Fruit fly (Drosophila melanogaster) whole organism, embryonic: Measurements from ENCODE around the gene CG12507.

Experiments
- Ada2b ChIP-seq: fragments of 200-800 bp; sonication (Bioruptor generic); IDR thresholded peaks from 2 replicates; pipeline ENCODE4 v1.3.6; 2022; ENCODE audit warnings: missing biosample characterization, missing genetic modification characterization
- Bgb ChIP-seq: fragments of 200-800 bp; sonication (Bioruptor generic); IDR thresholded peaks from 2 replicates; pipeline ENCODE4 v1.3.6; 2022; ENCODE audit warnings: missing biosample characterization, missing genetic modification characterization; ENCODE audit not compliant: partially characterized antibody
- CG11085 ChIP-seq: fragments of 200-800 bp; sonication (Bioruptor generic); IDR thresholded peaks from 2 replicates; pipeline ENCODE4 v1.3.6; 2022; ENCODE audit warnings: missing biosample characterization, missing genetic modification characterization
- CG11093 ChIP-seq: fragments of 200-800 bp; sonication (Bioruptor generic); IDR thresholded peaks from 3 replicates; pipeline ENCODE4 v1.3.6; 2022; ENCODE audit warnings: missing biosample characterization, missing genetic modification characterization
- CG12942 ChIP-seq: fragments of 200-800 bp; sonication (Bioruptor generic); optimal IDR thresholded peaks from 3 replicates; lab custom pipeline; 2016; ENCODE audit warnings: missing biosample characterization, missing genetic modification characterization
- CG13624 ChIP-seq: fragments of 200-800 bp; sonication (Bioruptor generic); optimal IDR thresholded peaks from 2 replicates; lab custom pipeline; 2016; ENCODE audit warnings: missing biosample characterization, missing genetic modification characterization
- CG1602 ChIP-seq: fragments of 200-800 bp; sonication (Bioruptor generic); optimal IDR thresholded peaks from 3 replicates; lab custom pipeline; 2016; ENCODE audit warnings: missing biosample characterization, missing genetic modification characterization
- CG1647 ChIP-seq: fragments of 200-800 bp; sonication (Bioruptor generic); optimal IDR thresholded peaks from 3 replicates; lab custom pipeline; 2016; ENCODE audit warnings: missing biosample characterization, missing genetic modification characterization
- CG17385 ChIP-seq: fragments of 200-800 bp; sonication (Bioruptor generic); optimal IDR thresholded peaks from 3 replicates; lab custom pipeline; 2018; ENCODE audit warnings: missing biosample characterization, mild to moderate bottlenecking, missing genetic modification characterization
- CG17568 ChIP-seq: fragments of 200-800 bp; sonication (Bioruptor generic); optimal IDR thresholded peaks from 2 replicates; lab custom pipeline; 2018; ENCODE audit warnings: missing biosample characterization, mild to moderate bottlenecking, missing genetic modification characterization, moderate library complexity
- CG18262 ChIP-seq: fragments of 200-800 bp; optimal IDR thresholded peaks from 3 replicates; lab custom pipeline; 2019; ENCODE audit warnings: missing biosample characterization, mild to moderate bottlenecking, missing genetic modification characterization, moderate library complexity
- CG2120 ChIP-seq: fragments of 200-800 bp; sonication (Bioruptor generic); optimal IDR thresholded peaks from 3 replicates; lab custom pipeline; 2016; ENCODE audit warnings: missing biosample characterization, missing genetic modification characterization
- CG2129 ChIP-seq: fragments of 200-800 bp; sonication (Bioruptor generic); IDR thresholded peaks from 2 replicates; pipeline ENCODE4 v1.3.6; 2022; ENCODE audit warnings: missing biosample characterization, missing genetic modification characterization; ENCODE audit not compliant: partially characterized antibody
- CG31388 ChIP-seq: fragments of 200-800 bp; sonication (Bioruptor generic); optimal IDR thresholded peaks from 2 replicates; lab custom pipeline; 2016; ENCODE audit warnings: missing biosample characterization, missing genetic modification characterization
- CG3726 ChIP-seq: fragments of 200-800 bp; sonication (Bioruptor generic); IDR thresholded peaks from 3 replicates; pipeline ENCODE4, ENCODE4 v1.3.6; 2022; ENCODE audit warnings: missing biosample characterization, missing genetic modification characterization
- CG4854 ChIP-seq: fragments of 200-800 bp; sonication (Bioruptor generic); optimal IDR thresholded peaks from 2 replicates; lab custom pipeline; 2016; ENCODE audit warnings: missing biosample characterization, missing genetic modification characterization, inconsistent platforms
- CG7963 ChIP-seq: fragments of 200-800 bp; sonication (Bioruptor generic); IDR thresholded peaks from 3 replicates; pipeline ENCODE4 v1.3.6; 2022; ENCODE audit warnings: missing biosample characterization, missing genetic modification characterization; ENCODE audit not compliant: partially characterized antibody
- CG9817 ChIP-seq: fragments of 200-800 bp; sonication (Bioruptor generic); optimal IDR thresholded peaks from 2 replicates; lab custom pipeline; 2018; ENCODE audit warnings: missing biosample characterization, mild to moderate bottlenecking, missing genetic modification characterization, moderate library complexity
- CkIIα-i1 ChIP-seq: fragments of 200-800 bp; sonication (Bioruptor generic); IDR thresholded peaks from 2 replicates; pipeline ENCODE4 v1.3.6; 2022; ENCODE audit warnings: missing biosample characterization, missing genetic modification characterization
- CoRest ChIP-seq: fragments of 200-800 bp; sonication (Bioruptor generic); optimal IDR thresholded peaks from 3 replicates; lab custom pipeline; 2018; ENCODE audit warnings: missing biosample characterization, mild to moderate bottlenecking, missing genetic modification characterization, moderate library complexity
- D19B ChIP-seq: fragments of 200-800 bp; sonication (Bioruptor generic); optimal IDR thresholded peaks from 2 replicates; lab custom pipeline; 2017; ENCODE audit warnings: missing biosample characterization, mild to moderate bottlenecking, missing genetic modification characterization
- Dp ChIP-seq: fragments of 200-800 bp; sonication (Bioruptor generic); optimal IDR thresholded peaks from 2 replicates; lab custom pipeline; 2018; ENCODE audit warnings: missing biosample characterization, mild to moderate bottlenecking, missing genetic modification characterization, moderate library complexity
- Dref ChIP-seq: fragments of 200-800 bp; sonication (Bioruptor generic); IDR thresholded peaks from 2 replicates; pipeline ENCODE4 v1.3.6; 2022; ENCODE audit warnings: missing biosample characterization, missing genetic modification characterization
- ERR ChIP-seq: fragments of 200-800 bp; sonication (Bioruptor generic); optimal IDR thresholded peaks from 2 replicates; lab custom pipeline; 2016; ENCODE audit warnings: missing biosample characterization, missing genetic modification characterization
- H2.0 ChIP-seq: fragments of 200-800 bp; sonication (Bioruptor generic); IDR thresholded peaks from 2 replicates; pipeline ENCODE4 v1.3.6; 2022; ENCODE audit warnings: missing biosample characterization, missing genetic modification characterization
- Hsf ChIP-seq: fragments of 200-800 bp; sonication (Bioruptor generic); optimal IDR thresholded peaks from 3 replicates; lab custom pipeline; 2016; ENCODE audit warnings: missing biosample characterization, missing genetic modification characterization
- Max ChIP-seq: fragments of 200-800 bp; sonication (Bioruptor generic); optimal IDR thresholded peaks from 2 replicates; lab custom pipeline; 2016; ENCODE audit warnings: missing biosample characterization, mild to moderate bottlenecking, missing genetic modification characterization
- Med ChIP-seq: fragments of 200-800 bp; sonication (Bioruptor generic); peaks from one replicate; lab custom pipeline; 2016; ENCODE audit warnings: missing biosample characterization, missing genetic modification characterization, mild to moderate bottlenecking, inconsistent platforms, moderate library complexity
- Oaz ChIP-seq: fragments of 200-800 bp; sonication (Bioruptor generic); IDR thresholded peaks from 2 replicates; pipeline ENCODE4 v1.3.6; 2022; ENCODE audit warnings: missing biosample characterization, missing genetic modification characterization
- Scr ChIP-seq: fragments of 200-800 bp; sonication (Bioruptor generic); IDR thresholded peaks from 2 replicates; pipeline ENCODE4 v1.3.6; 2022; ENCODE audit warnings: missing biosample characterization, missing genetic modification characterization; ENCODE audit not compliant: partially characterized antibody
- Side ChIP-seq: fragments of 200-800 bp; sonication (Bioruptor generic); optimal IDR thresholded peaks from 2 replicates; lab custom pipeline; 2016; ENCODE audit warnings: missing biosample characterization, missing genetic modification characterization
- TFAM ChIP-seq: fragments of 200-800 bp; sonication (Bioruptor generic); optimal IDR thresholded peaks from 2 replicates; lab custom pipeline; 2017; ENCODE audit warnings: missing biosample characterization, missing genetic modification characterization, inconsistent platforms
- Xrp1 ChIP-seq: fragments of 200-800 bp; sonication (Bioruptor generic); IDR thresholded peaks from 2 replicates; pipeline ENCODE4 v1.3.6; 2022; ENCODE audit warnings: missing biosample characterization, missing genetic modification characterization
- aop ChIP-seq: fragments of 200-800 bp; sonication (Bioruptor generic); IDR thresholded peaks from 2 replicates; pipeline ENCODE4 v1.3.6; 2022; ENCODE audit warnings: missing biosample characterization, missing genetic modification characterization
- crp ChIP-seq, 2 experiments: fragments of 200-800 bp; sonication (Bioruptor generic); optimal IDR thresholded peaks; 2 replicates in 1 of 2; 3 replicates in 1 of 2; lab custom pipeline; 2017; ENCODE audit warnings: missing biosample characterization in 2 of 2, missing genetic modification characterization in 2 of 2, mild to moderate bottlenecking in 1 of 2, moderate library complexity in 1 of 2
- danr ChIP-seq: fragments of 200-800 bp; sonication (Bioruptor generic); IDR thresholded peaks from 2 replicates; pipeline ENCODE4 v1.3.6; 2022; ENCODE audit warnings: missing biosample characterization, missing genetic modification characterization
- ftz-f1 ChIP-seq: fragments of 200-800 bp; sonication (Bioruptor generic); optimal IDR thresholded peaks from 2 replicates; lab custom pipeline; 2016; ENCODE audit warnings: missing biosample characterization, missing genetic modification characterization
- jigr1 ChIP-seq: fragments of 200-800 bp; sonication (Bioruptor generic); IDR thresholded peaks from 3 replicates; pipeline ENCODE4 v1.3.6; 2022; ENCODE audit warnings: missing biosample characterization, missing genetic modification characterization
- klu ChIP-seq: fragments of 200-800 bp; sonication (Bioruptor generic); IDR thresholded peaks from 2 replicates; pipeline ENCODE4 v1.3.6; 2022; ENCODE audit warnings: missing biosample characterization, missing genetic modification characterization
- kni ChIP-seq: fragments of 200-800 bp; sonication (Bioruptor generic); optimal IDR thresholded peaks from 3 replicates; lab custom pipeline; 2017; ENCODE audit warnings: mild to moderate bottlenecking, missing biosample characterization, missing genetic modification reagents, missing genetic modification characterization
- lola ChIP-seq, 3 experiments: fragments of >200 bp in 2 of 3; fragments of 200-800 bp in 1 of 3; sonication (Bioruptor generic) in 1 of 3; optimal IDR thresholded peaks; 2 replicates each; lab custom pipeline; 2017 to 2019; ENCODE audit warnings: missing biosample characterization in 3 of 3, missing genetic modification characterization in 3 of 3, mild to moderate bottlenecking in 1 of 3, moderate library complexity in 1 of 3
- lov ChIP-seq, 2 experiments: fragments of 200-800 bp in 1 of 2; fragments of >200 bp in 1 of 2; sonication (Bioruptor generic) in 1 of 2; IDR thresholded peaks in 1 of 2; optimal IDR thresholded peaks in 1 of 2; 2 replicates in 1 of 2; 3 replicates in 1 of 2; pipeline versions ENCODE4 v1.3.6 to Lab custom; 2017 to 2022; ENCODE audit warnings: missing biosample characterization in 1 of 2, missing genetic modification characterization in 1 of 2
- p53 ChIP-seq: fragments of 200-800 bp; sonication (Bioruptor generic); optimal IDR thresholded peaks from 2 replicates; lab custom pipeline; 2016; ENCODE audit warnings: missing biosample characterization, missing genetic modification characterization
- pho ChIP-seq: fragments of 200-800 bp; sonication (Bioruptor generic); optimal IDR thresholded peaks from 2 replicates; lab custom pipeline; 2016; ENCODE audit warnings: missing biosample characterization, missing genetic modification characterization
- pnt ChIP-seq: fragments of 200-800 bp; sonication (Bioruptor generic); optimal IDR thresholded peaks from 3 replicates; lab custom pipeline; 2016; ENCODE audit warnings: missing biosample characterization, missing genetic modification characterization
- slou ChIP-seq: fragments of 200-800 bp; sonication (Bioruptor generic); optimal IDR thresholded peaks from 3 replicates; lab custom pipeline; 2016; ENCODE audit warnings: missing biosample characterization, missing genetic modification characterization
- sob ChIP-seq: fragments of 200-800 bp; sonication (Bioruptor generic); IDR thresholded peaks from 2 replicates; pipeline ENCODE4 v1.3.6; 2022; ENCODE audit warnings: missing biosample characterization, missing genetic modification characterization
- tap ChIP-seq: fragments of 200-800 bp; optimal IDR thresholded peaks from 3 replicates; lab custom pipeline; 2019; ENCODE audit warnings: missing biosample characterization, mild to moderate bottlenecking, missing genetic modification characterization, moderate library complexity
- trem ChIP-seq: fragments of 200-800 bp; optimal IDR thresholded peaks from 3 replicates; lab custom pipeline; 2019; ENCODE audit warnings: missing biosample characterization, mild to moderate bottlenecking, missing genetic modification characterization, moderate library complexity
- wor ChIP-seq: fragments of 200-800 bp; sonication (Bioruptor generic); IDR thresholded peaks from 2 replicates; pipeline ENCODE4 v1.3.6; 2022; ENCODE audit warnings: missing biosample characterization, missing genetic modification characterization

The CG12507 gene

dm6 chrX:16216830-16217517 is 49.4 kb downstream of the CG12507 start (continued):
- TF ChIP-seq trem = no peak
- peak; percentile 79 for TF ChIP-seq Med (GFP tag; lab: Kevin White, UChicago)
- no peak for TF ChIP-seq pnt
- TF ChIP-seq tap (tag; lab: Kevin White, UChicago) = no peak
- peak; percentile 27; the same call in 1 of the 2 replicates for TF ChIP-seq Bgb
- no peak for TF ChIP-seq danr
- no peak for TF ChIP-seq Side (GFP tag; lab: Kevin White, UChicago)
- TF ChIP-seq ERR (GFP tag; lab: Kevin White, UChicago) = no peak
- no peak for TF ChIP-seq p53 (GFP tag; lab: Kevin White, UChicago)
- no peak for TF ChIP-seq Dref
- no peak for TF ChIP-seq wor (GFP tag; lab: Robert Waterston, UW)
- TF ChIP-seq Ada2b = no peak
- no peak for TF ChIP-seq Oaz
- TF ChIP-seq pho = no peak
- no peak for TF ChIP-seq CG11093 (GFP tag; lab: Robert Waterston, UW)
- no peak for TF ChIP-seq kni
- no peak for TF ChIP-seq CG3726 (GFP tag; lab: Robert Waterston, UW)
- no peak for TF ChIP-seq CG17385 (GFP tag; lab: Kevin White, UChicago)
- peak; percentile 17 for TF ChIP-seq CoRest (tag; lab: Kevin White, UChicago)
- TF ChIP-seq CG11085 = no peak
- TF ChIP-seq lola (GFP tag; optimal IDR thresholded peaks at IDR 0.05; lab: Kevin White, UChicago) = peak in 1 of 3 experiments; percentile 39
- no peak for TF ChIP-seq CG7963
- TF ChIP-seq lov (optimal IDR thresholded peaks at IDR 0.05; lab: Kevin White, UChicago) = no peak
- TF ChIP-seq lov (GFP tag; IDR thresholded peaks at IDR 0.05; lab: Robert Waterston, UW) = no peak
- TF ChIP-seq CG17568 (GFP tag; lab: Kevin White, UChicago) = no peak
- no peak for TF ChIP-seq CG4854 (GFP tag; lab: Kevin White, UChicago)
- no peak for TF ChIP-seq Dp (GFP tag; lab: Kevin White, UChicago)
- TF ChIP-seq Xrp1 (GFP tag; lab: Robert Waterston, UW) = no peak
- no peak for TF ChIP-seq aop (GFP tag; lab: Robert Waterston, UW)
- TF ChIP-seq ftz-f1 (GFP tag; lab: Kevin White, UChicago) = peak; percentile 93
- TF ChIP-seq CG1602 (GFP tag; lab: Kevin White, UChicago) = no peak
- TF ChIP-seq klu (GFP tag; lab: Robert Waterston, UW) = no peak
- TF ChIP-seq CG31388 (GFP tag; lab: Kevin White, UChicago) = no peak
- no peak for TF ChIP-seq Max
- TF ChIP-seq D19B (GFP tag; lab: Kevin White, UChicago) = no peak
- no peak for TF ChIP-seq jigr1 (GFP tag; lab: Robert Waterston, UW)
- no peak for TF ChIP-seq CG12942 (GFP tag; lab: Kevin White, UChicago)
- TF ChIP-seq CkIIα-i1 (GFP tag; lab: Robert Waterston, UW) = no peak
- TF ChIP-seq H2.0 = 0 out of 2 replicates have a peak, but pooled peaks have one; percentile 16
- TF ChIP-seq CG9817 (tag; lab: Kevin White, UChicago) = no peak
- no peak for TF ChIP-seq CG18262 (tag; lab: Kevin White, UChicago)
- TF ChIP-seq slou (GFP tag; lab: Kevin White, UChicago) = no peak
- TF ChIP-seq sob (GFP tag; lab: Robert Waterston, UW) = peak; percentile 30; the same call in 1 of the 2 replicates
- TF ChIP-seq CG2120 (GFP tag; lab: Kevin White, UChicago) = no peak
- TF ChIP-seq crp (GFP tag; optimal IDR thresholded peaks at IDR 0.05; lab: Kevin White, UChicago) = no peak
- TF ChIP-seq CG1647 (GFP tag; lab: Kevin White, UChicago) = no peak
- no peak for TF ChIP-seq Hsf (GFP tag; lab: Kevin White, UChicago)
- no peak for TF ChIP-seq CG13624 (GFP tag; lab: Kevin White, UChicago)
- TF ChIP-seq TFAM (GFP tag; lab: Kevin White, UChicago) = no peak
- no peak for TF ChIP-seq CG2129
- TF ChIP-seq Scr (GFP tag; lab: Robert Waterston, UW) = peak; percentile 13; the same call in 1 of the 2 replicates
